Worm (Caenorhabditis elegans) whole organism, L1 larva: ENCODE measurements around the gene F33E11.3.

ENCODE experiments used
- C16A3.4 ChIP-seq: fragments of 150-350 bp; optimal IDR thresholded peaks from 2 replicates; lab custom pipeline; 2014; ENCODE audit warnings: missing biosample characterization, missing genetic modification characterization
- ceh-82 ChIP-seq, 3 experiments: fragments of 150-350 bp in 1 of 3; sonication (generic microtip) in 2 of 3; optimal IDR thresholded peaks; 2 replicates each; lab custom pipeline; 2014 to 2017; ENCODE audit warnings: missing biosample characterization in 3 of 3, missing genetic modification characterization in 3 of 3
- lsy-2 ChIP-seq, 2 experiments: fragments of 150-350 bp; optimal IDR thresholded peaks; 2 replicates each; lab custom pipeline; 2014; ENCODE audit warnings: missing biosample characterization in 2 of 2, missing genetic modification characterization in 2 of 2
- nhr-76 ChIP-seq: sonication (generic microtip); optimal IDR thresholded peaks from 2 replicates; lab custom pipeline; 2017; ENCODE audit warnings: missing biosample characterization, missing genetic modification characterization
- snpc-4 ChIP-seq: fragments of 150-350 bp; optimal IDR thresholded peaks from 2 replicates; lab custom pipeline; 2014; ENCODE audit warnings: missing biosample characterization, missing genetic modification characterization

- TF ChIP-seq ceh-82 (tag; optimal IDR thresholded peaks at IDR 0.05; lab: Kevin White, UChicago) = peak in 1 of 3 experiments; percentile 10
- TF ChIP-seq snpc-4 (tag; lab: Kevin White, UChicago) = no peak
- TF ChIP-seq lsy-2 (tag; optimal IDR thresholded peaks at IDR 0.05; lab: Kevin White, UChicago) = no peak
- no peak for TF ChIP-seq C16A3.4
- TF ChIP-seq nhr-76 (tag; lab: Kevin White, UChicago) = no peak
These were observed 15.5 kb upstream of the F33E11.3 start for ce11 chrV:320009-320408.
